Fruit fly (Drosophila melanogaster): ENCODE data around the gene CG33922.

DNA sequence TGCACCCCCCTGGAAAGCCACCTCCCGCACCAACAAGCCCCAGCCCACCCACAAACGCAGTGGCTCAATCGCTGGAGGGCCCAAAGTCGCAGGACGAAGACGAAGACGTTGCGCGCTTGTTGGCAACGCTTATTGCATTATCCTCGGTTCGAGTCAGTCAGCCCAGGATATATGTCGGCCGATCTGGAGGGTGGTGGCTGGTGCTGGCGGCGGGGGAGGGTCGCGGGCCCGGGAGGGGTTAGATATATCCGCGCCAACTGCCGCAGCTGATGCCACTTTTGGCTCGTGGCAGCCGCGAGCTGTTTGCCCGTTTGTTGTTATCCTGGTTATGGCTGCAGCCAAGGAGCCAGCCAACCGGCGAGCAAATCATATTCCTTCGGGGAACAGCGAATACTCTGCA is 21.1 kb upstream of the CG33922 start:
- TF ChIP-seq Dfd (GFP tag; optimal IDR thresholded peaks at IDR 0.05): peak; percentile 88
- no peak for TF ChIP-seq ey (GFP tag; optimal IDR thresholded peaks at IDR 0.05)
- no peak for TF ChIP-seq Sp1 (GFP tag; optimal IDR thresholded peaks at IDR 0.05)
- TF ChIP-seq jim (GFP tag; optimal IDR thresholded peaks at IDR 0.05): no peak
- no peak for TF ChIP-seq sv (GFP tag; optimal IDR thresholded peaks at IDR 0.05)
- TF ChIP-seq Hnf4 (GFP tag; optimal IDR thresholded peaks at IDR 0.05): no peak
- no peak for TF ChIP-seq lola (GFP tag; optimal IDR thresholded peaks at IDR 0.05)
- no peak for TF ChIP-seq Vsx2 (GFP tag; optimal IDR thresholded peaks at IDR 0.05; ENCODE audit: partially characterized antibody)
- TF ChIP-seq fru (GFP tag; optimal IDR thresholded peaks at IDR 0.05): no peak
- no peak for TF ChIP-seq h (GFP tag; optimal IDR thresholded peaks at IDR 0.05)
- no peak for TF ChIP-seq foxo (GFP tag; optimal IDR thresholded peaks at IDR 0.05)

Data from whole organism, wandering third instar larva.